Worm (Caenorhabditis elegans): Measurements from ENCODE around the gene pho-10.

DNA sequence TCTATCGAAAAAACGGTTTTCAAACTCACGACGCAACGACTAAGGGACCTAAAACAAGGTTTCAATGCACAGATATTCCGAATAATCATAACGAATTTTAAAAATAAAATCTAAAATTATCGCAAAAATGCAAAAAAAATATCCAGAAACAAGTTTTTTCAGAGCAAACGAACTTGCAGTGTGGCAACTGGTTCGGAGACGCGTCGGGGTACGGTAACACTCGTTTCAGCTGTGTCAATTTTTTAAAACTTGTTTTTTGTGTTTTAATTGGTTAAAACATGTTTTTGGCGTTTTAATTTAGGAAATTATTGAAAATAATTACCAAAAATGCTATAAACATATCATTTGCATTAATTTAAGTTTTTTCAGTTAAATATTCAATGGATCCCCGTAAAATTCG lies 28.0 kb downstream of the pho-10 start, which contains the start of gene C08H9.16:
- TF ChIP-seq klf-2 (GFP tag; conservative IDR thresholded peaks at IDR 0.05) = no peak
- TF ChIP-seq med-1 (GFP tag; optimal IDR thresholded peaks at IDR 0.05; ENCODE audit: insufficient read depth) = no peak
- no peak for TF ChIP-seq flt-1 (GFP tag; IDR thresholded peaks at IDR 0.05)
- TF ChIP-seq ztf-29 (GFP tag; IDR thresholded peaks at IDR 0.05) = no peak
- TF ChIP-seq ref-1 (GFP tag; conservative IDR thresholded peaks at IDR 0.05) = no peak
- no peak for TF ChIP-seq T22C8.4 (GFP tag; IDR thresholded peaks at IDR 0.05)
